Worm (Caenorhabditis elegans) whole organism, L4/young adult: Measurements from ENCODE around the gene T10B10.8.

Experiments used
- W03F9.2 ChIP-seq: fragments of 150-350 bp; optimal IDR thresholded peaks from 2 replicates; lab custom pipeline; 2014; ENCODE audit warnings: missing biosample characterization, missing genetic modification characterization
- dao-5 ChIP-seq: sonication (generic microtip); optimal IDR thresholded peaks from 2 replicates; lab custom pipeline; 2016; ENCODE audit warnings: missing genotype, missing genetic modification characterization, moderate library complexity, missing compliant biosample characterization
- him-1 ChIP-seq: sonication (generic microtip); optimal IDR thresholded peaks from 2 replicates; lab custom pipeline; 2016; ENCODE audit warnings: missing genotype, missing genetic modification reagents, missing genetic modification characterization, missing compliant biosample characterization

DNA sequence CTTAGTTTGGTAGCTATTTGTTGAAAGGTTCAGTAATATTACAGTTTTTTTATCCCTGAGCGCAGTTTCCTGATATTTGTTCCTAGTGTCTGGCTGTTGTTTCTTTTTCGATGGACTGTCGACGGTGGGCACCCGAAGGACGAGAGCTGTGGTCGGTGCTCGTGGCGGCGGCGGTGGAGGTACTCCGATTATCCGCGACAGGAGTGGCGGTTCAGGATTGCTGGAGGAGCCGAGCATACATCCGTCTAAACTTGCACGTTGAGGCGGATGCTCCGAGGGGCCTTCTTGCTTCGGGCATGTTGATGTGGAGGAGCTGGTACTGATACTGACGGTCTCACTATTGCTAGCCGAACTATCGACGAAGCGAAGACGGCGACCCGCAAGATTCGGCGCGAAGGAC lies 38.7 kb downstream of the T10B10.8 start:
- no peak for TF ChIP-seq dao-5
- TF ChIP-seq him-1 (tag; lab: Kevin White, UChicago), result no peak
- no peak for TF ChIP-seq W03F9.2 (tag; lab: Kevin White, UChicago)
